Worm (Caenorhabditis elegans): ENCODE measurements around the gene str-35.

ce11 chrV:4500709-4501108, 26.1 kb downstream of the str-35 start:
- no peak for TF ChIP-seq unc-62 (GFP tag; optimal IDR thresholded peaks at IDR 0.05)
- TF ChIP-seq elt-3 (tag; optimal IDR thresholded peaks at IDR 0.05) = no peak
- TF ChIP-seq snpc-4 (tag; optimal IDR thresholded peaks at IDR 0.05) = no peak
- no peak for TF ChIP-seq efl-1 (optimal IDR thresholded peaks at IDR 0.05)
- no peak for TF ChIP-seq efl-1 (GFP tag; optimal IDR thresholded peaks at IDR 0.05 in 1 of 2)
- no peak for TF ChIP-seq tbx-2 (tag; optimal IDR thresholded peaks at IDR 0.05)
- no peak for TF ChIP-seq elt-2 (tag; optimal IDR thresholded peaks at IDR 0.05)
- TF ChIP-seq alr-1 (tag; optimal IDR thresholded peaks at IDR 0.05; ENCODE audit: borderline replicate concordance) = no peak
- TF ChIP-seq lin-13 (GFP tag; optimal IDR thresholded peaks at IDR 0.05) = no peak
- no peak for TF ChIP-seq ceh-8 (GFP tag; optimal IDR thresholded peaks at IDR 0.05)
- no peak for TF ChIP-seq egl-27 (tag; optimal IDR thresholded peaks at IDR 0.05)
- TF ChIP-seq nhr-76 (tag; optimal IDR thresholded peaks at IDR 0.05) = no peak
- no peak for TF ChIP-seq nhr-11 (tag; optimal IDR thresholded peaks at IDR 0.05)
- TF ChIP-seq lir-3 (tag; optimal IDR thresholded peaks at IDR 0.05; ENCODE audit: poor library complexity) = no peak
- TF ChIP-seq sox-4 (tag; optimal IDR thresholded peaks at IDR 0.05) = no peak
